Fruit fly (Drosophila melanogaster): Measurements from ENCODE around the gene spn-A.

The spn-A gene

DNA sequence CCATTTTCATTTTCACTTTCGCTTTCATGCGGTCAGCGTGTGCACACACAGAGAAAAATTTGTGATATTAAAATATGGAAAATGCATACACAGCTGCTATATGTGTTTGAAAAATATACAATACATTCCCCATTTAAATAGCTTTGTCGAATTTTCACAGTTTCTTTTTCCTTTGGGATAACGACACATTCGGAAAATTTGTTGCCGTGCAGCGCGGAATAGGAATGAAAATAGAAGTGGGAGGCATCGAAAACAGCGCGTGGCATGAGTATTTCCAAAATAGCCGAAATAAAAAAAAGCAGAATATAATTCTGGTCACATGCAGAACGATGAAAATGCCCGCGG, 36.8 kb upstream of the spn-A start (continued):
- TF ChIP-seq CG11560 (tag; IDR thresholded peaks at IDR 0.05) (peak; percentile 73; the same call in 2 of the 3 replicates), CG11695 (GFP tag; IDR thresholded peaks at IDR 0.05) (peak; percentile 78), Atf-2 (GFP tag; optimal IDR thresholded peaks at IDR 0.05) (peak; percentile 86), jumu (GFP tag; optimal IDR thresholded peaks at IDR 0.05) (peak; percentile 83), fd96Cb (tag; optimal IDR thresholded peaks at IDR 0.05) (peak; percentile 85), Dfd (GFP tag; optimal IDR thresholded peaks at IDR 0.05) (no peak), TFAM (GFP tag; optimal IDR thresholded peaks at IDR 0.05) (peak; percentile 9), sr (GFP tag; IDR thresholded peaks at IDR 0.05) (peak; percentile 55; the same call in 1 of the 3 replicates), grau (tag; optimal IDR thresholded peaks at IDR 0.05) (peak; percentile 86), crc (GFP tag; optimal IDR thresholded peaks at IDR 0.05) (peak; percentile 80), Xrp1 (GFP tag; IDR thresholded peaks at IDR 0.05) (peak; percentile 90), pnt (GFP tag; optimal IDR thresholded peaks at IDR 0.05) (peak; percentile 84), CG12942 (GFP tag; optimal IDR thresholded peaks at IDR 0.05) (peak; percentile 75), Gsc (GFP tag; IDR thresholded peaks at IDR 0.05) (peak; percentile 73), chn (GFP tag; optimal IDR thresholded peaks at IDR 0.05) (peak; percentile 84), CG42726 (GFP tag; IDR thresholded peaks at IDR 0.05; ENCODE audit: partially characterized antibody) (no peak), dpn (GFP tag; optimal IDR thresholded peaks at IDR 0.05) (peak; percentile 87 to 88), Ravus (GFP tag; IDR thresholded peaks at IDR 0.05) (peak; percentile 64), lilli (GFP tag; optimal IDR thresholded peaks at IDR 0.05) (peak; percentile 90), tna (GFP tag; IDR thresholded peaks at IDR 0.05; ENCODE audit: partially characterized antibody) (no peak), CG12104 (GFP tag; optimal IDR thresholded peaks at IDR 0.05) (peak; percentile 67), onecut (GFP tag; IDR thresholded peaks at IDR 0.05) (peak; percentile 71), CG9609 (GFP tag; optimal IDR thresholded peaks at IDR 0.05) (peak; percentile 78), CG14050 (GFP tag; IDR thresholded peaks at IDR 0.05) (peak; percentile 83), Dip3 (GFP tag; optimal IDR thresholded peaks at IDR 0.05) (peak; percentile 83), CG6175 (GFP tag; IDR thresholded peaks at IDR 0.05) (peak; percentile 81; the same call in 2 of the 3 replicates), CG5245 (GFP tag; optimal IDR thresholded peaks at IDR 0.05) (peak; percentile 79), hbn (GFP tag; IDR thresholded peaks at IDR 0.05; ENCODE audit: partially characterized antibody) (no peak), HHEX (GFP tag; optimal IDR thresholded peaks at IDR 0.05) (peak; percentile 86), knrl (GFP tag; IDR thresholded peaks at IDR 0.05; ENCODE audit: partially characterized antibody) (no peak), lmd (GFP tag; IDR thresholded peaks at IDR 0.05) (peak; percentile 90), zen2 (GFP tag; IDR thresholded peaks at IDR 0.05; ENCODE audit: partially characterized antibody) (no peak), MTF-1 (GFP tag; optimal IDR thresholded peaks at IDR 0.05; ENCODE audit: borderline replicate concordance) (peak; percentile 50), bab2 (GFP tag; optimal IDR thresholded peaks at IDR 0.05) (peak; percentile 90), CG12744 (GFP tag; optimal IDR thresholded peaks at IDR 0.05) (peak; percentile 84), Dek (tag; optimal IDR thresholded peaks at IDR 0.05) (peak; percentile 79), CG33557 (GFP tag; optimal IDR thresholded peaks at IDR 0.05) (peak; percentile 38), org-1 (GFP tag; optimal IDR thresholded peaks at IDR 0.05) (peak; percentile 78), CG8089 (GFP tag; optimal IDR thresholded peaks at IDR 0.05) (peak; percentile 66), crol (GFP tag; IDR thresholded peaks at IDR 0.05) (no peak; the same call in 1 of the 2 replicates), scrt (GFP tag; optimal IDR thresholded peaks at IDR 0.05) (peak; percentile 78), ham (GFP tag; IDR thresholded peaks at IDR 0.05) (peak; percentile 80; the same call in 1 of the 2 replicates), CG14667 (GFP tag; IDR thresholded peaks at IDR 0.05) (peak; percentile 62), vfl (GFP tag; optimal IDR thresholded peaks at IDR 0.05) (peak; percentile 92), CG10543 (GFP tag; optimal IDR thresholded peaks at IDR 0.05) (peak; percentile 56), Dref (GFP tag; IDR thresholded peaks at IDR 0.05) (peak; percentile 33; the same call in 1 of the 2 replicates), CG18262 (tag; optimal IDR thresholded peaks at IDR 0.05) (peak; percentile 81), jigr1 (GFP tag; IDR thresholded peaks at IDR 0.05) (peak; percentile 55; the same call in 2 of the 3 replicates), CG8281 (tag; optimal IDR thresholded peaks at IDR 0.05) (peak; percentile 41), CG4854 (GFP tag; optimal IDR thresholded peaks at IDR 0.05) (peak; percentile 74), CG13123 (GFP tag; optimal IDR thresholded peaks at IDR 0.05) (peak; percentile 65)
